Fruit fly (Drosophila melanogaster) whole organism, embryonic: ENCODE results near the gene Snapin.

ENCODE experiments used
- CG10565 ChIP-seq: fragments of 200-800 bp; sonication (Bioruptor generic); optimal IDR thresholded peaks from 3 replicates; lab custom pipeline; 2016; ENCODE audit warnings: missing biosample characterization, mild to moderate bottlenecking, missing genetic modification characterization
- CG2199 ChIP-seq: fragments of 200-800 bp; sonication (Bioruptor generic); IDR thresholded peaks from 3 replicates; pipeline ENCODE4 v1.3.6; 2022; ENCODE audit warnings: missing biosample characterization, missing genetic modification characterization
- CG32532 ChIP-seq: fragments of 200-800 bp; sonication (Bioruptor generic); IDR thresholded peaks from 2 replicates; pipeline ENCODE4 v1.3.6; 2022; ENCODE audit warnings: missing biosample characterization, missing genetic modification characterization
- CG3281 ChIP-seq: fragments of 200-800 bp; sonication (Bioruptor generic); optimal IDR thresholded peaks from 3 replicates; lab custom pipeline; 2017; ENCODE audit warnings: missing biosample characterization, mild to moderate bottlenecking, missing genetic modification characterization
- CG5245 ChIP-seq: fragments of 200-800 bp; sonication (Bioruptor generic); optimal IDR thresholded peaks from 3 replicates; lab custom pipeline; 2016; ENCODE audit warnings: missing biosample characterization, missing genetic modification characterization
- Jarid2 ChIP-seq: fragments of 200-800 bp; sonication (Bioruptor generic); optimal IDR thresholded peaks from 3 replicates; lab custom pipeline; 2017; ENCODE audit warnings: mild to moderate bottlenecking, missing biosample characterization, missing genetic modification reagents, missing genetic modification characterization
- Mes4 ChIP-seq: fragments of 200-800 bp; sonication (Bioruptor generic); optimal IDR thresholded peaks from 2 replicates; lab custom pipeline; 2016; ENCODE audit warnings: missing biosample characterization, missing genetic modification characterization
- Sin3A ChIP-seq: fragments of >200 bp; optimal IDR thresholded peaks from 2 replicates; lab custom pipeline; 2018
- Ssrp ChIP-seq: fragments of 200-800 bp; sonication (Bioruptor generic); optimal IDR thresholded peaks from 2 replicates; lab custom pipeline; 2018; ENCODE audit warnings: missing biosample characterization, mild to moderate bottlenecking, missing genetic modification characterization, moderate library complexity
- br ChIP-seq: fragments of >200 bp; optimal IDR thresholded peaks from 2 replicates; lab custom pipeline; 2017
- esg ChIP-seq: fragments of 200-800 bp; sonication (Bioruptor generic); conservative IDR thresholded peaks from 2 replicates; pipeline ENCODE4 v1.3.6; 2022; ENCODE audit warnings: missing biosample characterization, missing genetic modification characterization
- insv ChIP-seq, 2 experiments: fragments of 200-800 bp; sonication (Bioruptor generic); optimal IDR thresholded peaks; 3 replicates each; lab custom pipeline; 2016 to 2018; ENCODE audit warnings: missing biosample characterization in 2 of 2, missing genetic modification characterization in 2 of 2

- peak; percentile 96 for TF ChIP-seq CG3281
- no peak for TF ChIP-seq br (lab: Kevin White, UChicago)
- peak in 1 of 2 experiments; percentile 7 for TF ChIP-seq insv (GFP tag; optimal IDR thresholded peaks at IDR 0.05; lab: Kevin White, UChicago)
- TF ChIP-seq CG10565 (GFP tag; lab: Kevin White, UChicago): peak; percentile 65
- no peak for TF ChIP-seq Sin3A (lab: Kevin White, UChicago)
- TF ChIP-seq CG5245: peak; percentile 74
- TF ChIP-seq Jarid2: peak; percentile 61
- no peak for TF ChIP-seq esg (GFP tag; lab: Robert Waterston, UW)
- peak; percentile 81 for TF ChIP-seq Ssrp
- TF ChIP-seq Mes4: peak; percentile 79
- TF ChIP-seq CG2199 (GFP tag; lab: Robert Waterston, UW): no peak
- TF ChIP-seq CG32532 (GFP tag; lab: Robert Waterston, UW): no peak
Observed at dm6 chr2L:2751904-2752459, 7.5 kb downstream of the Snapin start, which contains the start of gene Bacc.
